Worm (Caenorhabditis elegans): ENCODE measurements around the gene cyn-13.

DNA sequence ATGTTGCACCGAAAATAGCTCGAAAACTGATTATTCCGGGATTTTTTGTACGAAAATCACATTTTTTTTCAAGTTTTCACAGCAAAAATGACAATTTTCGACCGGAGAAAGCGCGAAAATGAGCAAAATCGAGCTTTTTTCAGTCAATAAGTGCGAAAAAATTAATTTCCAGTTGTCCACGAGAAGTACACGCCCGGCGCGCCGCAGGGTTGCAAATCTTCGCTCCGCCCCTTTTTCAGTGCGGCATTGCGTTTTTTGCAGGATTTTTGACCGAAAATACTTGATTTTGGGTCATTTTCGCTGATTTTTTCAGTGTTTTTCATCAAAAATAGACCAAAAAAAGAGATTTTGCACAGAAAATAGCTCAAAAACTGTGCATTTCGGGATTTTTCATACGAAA, 32.1 kb downstream of the cyn-13 start:
- TF ChIP-seq flt-1 (GFP tag; IDR thresholded peaks at IDR 0.05) (no peak), T22C8.4 (GFP tag; IDR thresholded peaks at IDR 0.05) (no peak), klf-2 (GFP tag; conservative IDR thresholded peaks at IDR 0.05) (no peak), med-1 (GFP tag; optimal IDR thresholded peaks at IDR 0.05; ENCODE audit: insufficient read depth) (no peak), ref-1 (GFP tag; conservative IDR thresholded peaks at IDR 0.05) (no peak), tab-1 (GFP tag; IDR thresholded peaks at IDR 0.05) (no peak), ztf-29 (GFP tag; IDR thresholded peaks at IDR 0.05) (no peak)
